Worm (Caenorhabditis elegans) whole organism, L4 larva: ENCODE results near the gene srv-2.
A peak's percentile ranks its signal among the peaks of the same experiment; 100 is the strongest.

ENCODE experiments used
- F37D6.2 ChIP-seq: sonication (generic microtip); optimal IDR thresholded peaks from 2 replicates; lab custom pipeline; 2016; ENCODE audit warnings: mild to moderate bottlenecking, missing genetic modification characterization, missing compliant biosample characterization
- F49E8.2 ChIP-seq: sonication (generic microtip); optimal IDR thresholded peaks from 2 replicates; lab custom pipeline; 2016; ENCODE audit warnings: missing compliant biosample characterization, mild to moderate bottlenecking, missing genetic modification characterization, borderline replicate concordance
- R02D3.7 ChIP-seq: fragments of 150-350 bp; sonication (generic microtip); optimal IDR thresholded peaks from 3 replicates; lab custom pipeline; 2014; ENCODE audit warnings: missing biosample characterization, missing genetic modification characterization
- T26A8.4 ChIP-seq: fragments of 200-800 bp; sonication (Bioruptor generic); IDR thresholded peaks from 2 replicates; pipeline ENCODE4 v1.3.6; 2022; ENCODE audit warnings: missing genetic modification characterization, missing compliant biosample characterization
- Y105C5A.15 ChIP-seq: fragments of 200-800 bp; sonication (Bioruptor generic); IDR thresholded peaks from 2 replicates; pipeline ENCODE4 v1.3.6; 2022; ENCODE audit warnings: missing genetic modification characterization, missing compliant biosample characterization
- ZK337.2 ChIP-seq: fragments of 200-800 bp; sonication (Bioruptor generic); IDR thresholded peaks from 2 replicates; pipeline ENCODE4 v1.3.6; 2022; ENCODE audit warnings: missing genetic modification reagents, missing genetic modification characterization, missing compliant biosample characterization
- arid-1 ChIP-seq: fragments of 200-800 bp; sonication (Bioruptor generic); conservative IDR thresholded peaks from 2 replicates; pipeline ENCODE4 v1.3.6; 2022; ENCODE audit warnings: missing genetic modification reagents, missing genetic modification characterization, missing compliant biosample characterization
- ceh-20 ChIP-seq: fragments of 200-800 bp; sonication (Bioruptor generic); IDR thresholded peaks from 2 replicates; pipeline ENCODE4 v1.3.6; 2022; ENCODE audit warnings: missing genetic modification reagents, missing genetic modification characterization, missing compliant biosample characterization
- ceh-28 ChIP-seq: fragments of 150-350 bp; optimal IDR thresholded peaks from 2 replicates; lab custom pipeline; 2014; ENCODE audit warnings: missing biosample characterization, missing genetic modification reagents, missing genetic modification characterization
- ceh-44 ChIP-seq: fragments of 200-800 bp; sonication (Bioruptor generic); IDR thresholded peaks from 2 replicates; pipeline ENCODE4 v1.3.6; 2022; ENCODE audit warnings: missing genetic modification reagents, missing genetic modification characterization, missing compliant biosample characterization
- ceh-82 ChIP-seq: sonication (generic microtip); optimal IDR thresholded peaks from 2 replicates; lab custom pipeline; 2017; ENCODE audit warnings: missing biosample characterization, missing genetic modification characterization
- ctbp-1 ChIP-seq: fragments of 200-800 bp; sonication (Bioruptor generic); IDR thresholded peaks from 2 replicates; pipeline ENCODE4 v1.3.6; 2022; ENCODE audit warnings: missing genetic modification reagents, missing genetic modification characterization, missing compliant biosample characterization
- dmd-6 ChIP-seq: fragments of 200-800 bp; sonication (Bioruptor generic); IDR thresholded peaks from 2 replicates; pipeline ENCODE4 v1.3.6; 2022; ENCODE audit warnings: missing genetic modification reagents, missing genetic modification characterization, missing compliant biosample characterization
- egl-27 ChIP-seq: sonication (generic microtip); optimal IDR thresholded peaks from 3 replicates; lab custom pipeline; 2017; ENCODE audit warnings: missing biosample characterization, missing genetic modification reagents, missing genetic modification characterization
- fos-1 ChIP-seq: fragments of 150-350 bp; optimal IDR thresholded peaks from 2 replicates; lab custom pipeline; 2014; ENCODE audit warnings: missing biosample characterization, missing genetic modification characterization
- hif-1 ChIP-seq, 2 experiments: sonication (generic microtip); optimal IDR thresholded peaks; 2 replicates each; lab custom pipeline; 2016 to 2017; ENCODE audit warnings: missing compliant biosample characterization in 2 of 2, missing genetic modification characterization in 2 of 2, missing genetic modification reagents in 2 of 2, missing genotype in 2 of 2, mild to moderate bottlenecking in 1 of 2
- hmg-1.1 ChIP-seq: fragments of 200-800 bp; sonication (Bioruptor generic); IDR thresholded peaks from 2 replicates; pipeline ENCODE4 v1.3.6; 2022; ENCODE audit warnings: missing genetic modification reagents, missing genetic modification characterization, missing compliant biosample characterization
- jun-1 ChIP-seq: fragments of 150-350 bp; optimal IDR thresholded peaks from 2 replicates; lab custom pipeline; 2014; ENCODE audit warnings: missing biosample characterization, missing genetic modification reagents, missing genetic modification characterization
- lim-7 ChIP-seq: fragments of 200-800 bp; sonication (Bioruptor generic); IDR thresholded peaks from 2 replicates; pipeline ENCODE4 v1.3.6; 2022; ENCODE audit warnings: missing genetic modification characterization, missing compliant biosample characterization
- lin-29 ChIP-seq: fragments of 200-800 bp; sonication (Bioruptor generic); IDR thresholded peaks from 2 replicates; pipeline ENCODE4 v1.3.6; 2022; ENCODE audit warnings: missing genetic modification reagents, missing genetic modification characterization, missing compliant biosample characterization
- lin-38 ChIP-seq: fragments of 200-800 bp; sonication (Bioruptor generic); IDR thresholded peaks from 2 replicates; pipeline ENCODE4 v1.3.6; 2022; ENCODE audit warnings: missing genetic modification reagents, missing genetic modification characterization, missing compliant biosample characterization
- lin-39 ChIP-seq: fragments of 150-350 bp; optimal IDR thresholded peaks from 2 replicates; lab custom pipeline; 2014; ENCODE audit warnings: missing biosample characterization, missing genetic modification reagents, missing genetic modification characterization
- lir-3 ChIP-seq: sonication (generic microtip); optimal IDR thresholded peaks from 2 replicates; lab custom pipeline; 2016; ENCODE audit warnings: mild to moderate bottlenecking, missing genetic modification characterization, missing compliant biosample characterization
- mdt-29 ChIP-seq: fragments of 200-800 bp; sonication (Bioruptor generic); IDR thresholded peaks from 2 replicates; pipeline ENCODE4 v1.3.6; 2022; ENCODE audit warnings: missing genetic modification reagents, missing genetic modification characterization, missing compliant biosample characterization
- mes-2 ChIP-seq: sonication (generic microtip); optimal IDR thresholded peaks from 2 replicates; lab custom pipeline; 2016; ENCODE audit warnings: missing genotype, mild to moderate bottlenecking, missing genetic modification characterization, missing compliant biosample characterization; ENCODE audit not compliant: poor library complexity, severe bottlenecking
- mxl-2 ChIP-seq: fragments of 200-800 bp; sonication (Bioruptor generic); conservative IDR thresholded peaks from 2 replicates; pipeline ENCODE4 v1.3.6; 2022; ENCODE audit warnings: missing genetic modification reagents, missing genetic modification characterization, missing compliant biosample characterization
- nhr-10 ChIP-seq: fragments of 150-350 bp; optimal IDR thresholded peaks from 2 replicates; lab custom pipeline; 2014; ENCODE audit warnings: missing biosample characterization, missing genetic modification characterization
- nhr-102 ChIP-seq: sonication (generic microtip); optimal IDR thresholded peaks from 2 replicates; lab custom pipeline; 2016; ENCODE audit warnings: mild to moderate bottlenecking, missing genetic modification characterization, moderate library complexity, missing compliant biosample characterization
- nhr-11 ChIP-seq: fragments of 150-350 bp; optimal IDR thresholded peaks from 2 replicates; lab custom pipeline; 2014; ENCODE audit warnings: missing biosample characterization, missing genetic modification characterization
- nhr-25 ChIP-seq: sonication (generic microtip); optimal IDR thresholded peaks from 2 replicates; lab custom pipeline; 2017; ENCODE audit warnings: missing genetic modification characterization, mild to moderate bottlenecking, missing compliant biosample characterization, antibody characterized with exemption, moderate library complexity, borderline replicate concordance; ENCODE audit not compliant: insufficient read depth
- nhr-28 ChIP-seq: fragments of 150-350 bp; optimal IDR thresholded peaks from 2 replicates; lab custom pipeline; 2014; ENCODE audit warnings: missing biosample characterization, missing genetic modification characterization
- nhr-42 ChIP-seq: fragments of 200-800 bp; sonication (Bioruptor generic); IDR thresholded peaks from 2 replicates; pipeline ENCODE4 v1.3.6; 2022; ENCODE audit warnings: missing genetic modification characterization, missing compliant biosample characterization
- nhr-48 ChIP-seq: sonication (generic microtip); optimal IDR thresholded peaks from 2 replicates; lab custom pipeline; 2016; ENCODE audit warnings: mild to moderate bottlenecking, missing genetic modification characterization, missing compliant biosample characterization
- nhr-6 ChIP-seq: fragments of 150-350 bp; optimal IDR thresholded peaks from 2 replicates; lab custom pipeline; 2014; ENCODE audit warnings: missing biosample characterization, missing genetic modification characterization
- nhr-76 ChIP-seq: fragments of 150-350 bp; optimal IDR thresholded peaks from 2 replicates; lab custom pipeline; 2014; ENCODE audit warnings: missing biosample characterization, missing genetic modification characterization
- pha-4 ChIP-seq, 2 experiments: fragments of 150-350 bp in 1 of 2; fragments of 200-800 bp in 1 of 2; sonication (Bioruptor generic) in 1 of 2; IDR thresholded peaks in 1 of 2; optimal IDR thresholded peaks in 1 of 2; 2 replicates each; pipeline versions ENCODE4 v1.3.6 to Lab custom; 2014 to 2022; ENCODE audit warnings: missing genetic modification characterization in 2 of 2, missing genetic modification reagents in 2 of 2, missing biosample characterization in 1 of 2, missing compliant biosample characterization in 1 of 2
- php-3 ChIP-seq: fragments of 200-800 bp; sonication (Bioruptor generic); IDR thresholded peaks from 2 replicates; pipeline ENCODE4 v1.3.6; 2022; ENCODE audit warnings: missing genetic modification reagents, missing genetic modification characterization, missing compliant biosample characterization
- rbr-2 ChIP-seq: sonication (generic microtip); optimal IDR thresholded peaks from 2 replicates; lab custom pipeline; 2016; ENCODE audit warnings: missing genotype, missing genetic modification characterization, missing compliant biosample characterization
- saeg-2 ChIP-seq: fragments of 200-800 bp; sonication (Bioruptor generic); IDR thresholded peaks from 2 replicates; pipeline ENCODE4 v1.3.6; 2022; ENCODE audit warnings: missing genetic modification reagents, missing genetic modification characterization, missing compliant biosample characterization
- sdz-12 ChIP-seq: fragments of 200-800 bp; sonication (Bioruptor generic); optimal IDR thresholded peaks from 2 replicates; lab custom pipeline; 2018; ENCODE audit warnings: mild to moderate bottlenecking, missing genetic modification characterization, missing compliant biosample characterization
- set-16 ChIP-seq: fragments of 200-800 bp; sonication (Bioruptor generic); IDR thresholded peaks from 2 replicates; pipeline ENCODE4 v1.3.6; 2022; ENCODE audit warnings: missing genetic modification reagents, missing genetic modification characterization, missing compliant biosample characterization
- skn-1 ChIP-seq: fragments of 150-350 bp; optimal IDR thresholded peaks from 2 replicates; lab custom pipeline; 2014; ENCODE audit warnings: missing biosample characterization, missing genetic modification characterization
- snpc-1.2 ChIP-seq: fragments of 200-800 bp; sonication (Bioruptor generic); IDR thresholded peaks from 2 replicates; pipeline ENCODE4 v1.3.6; 2022; ENCODE audit warnings: missing genetic modification reagents, missing genetic modification characterization, missing compliant biosample characterization
- snpc-4 ChIP-seq: fragments of 150-350 bp; optimal IDR thresholded peaks from 2 replicates; lab custom pipeline; 2014; ENCODE audit warnings: missing biosample characterization, missing genetic modification characterization
- tra-1 ChIP-seq: fragments of 200-800 bp; sonication (Bioruptor generic); IDR thresholded peaks from 2 replicates; pipeline ENCODE4 v1.3.6; 2022; ENCODE audit warnings: missing genetic modification reagents, missing genetic modification characterization, missing compliant biosample characterization
- unc-39 ChIP-seq: sonication (generic microtip); optimal IDR thresholded peaks from 2 replicates; lab custom pipeline; 2017; ENCODE audit warnings: missing biosample characterization, missing genetic modification characterization
- vab-7 ChIP-seq: fragments of 200-800 bp; sonication (Bioruptor generic); IDR thresholded peaks from 2 replicates; pipeline ENCODE4 v1.3.6; 2022; ENCODE audit warnings: missing genetic modification reagents, missing genetic modification characterization, missing compliant biosample characterization
- zfp-3 ChIP-seq: fragments of 200-800 bp; sonication (Bioruptor generic); conservative IDR thresholded peaks from 2 replicates; pipeline ENCODE4 v1.3.6; 2022; ENCODE audit warnings: missing genetic modification reagents, missing genetic modification characterization, missing compliant biosample characterization
- ztf-11 ChIP-seq: fragments of 150-350 bp; optimal IDR thresholded peaks from 2 replicates; lab custom pipeline; 2014; ENCODE audit warnings: missing biosample characterization, missing genetic modification characterization

Gene srv-2

DNA sequence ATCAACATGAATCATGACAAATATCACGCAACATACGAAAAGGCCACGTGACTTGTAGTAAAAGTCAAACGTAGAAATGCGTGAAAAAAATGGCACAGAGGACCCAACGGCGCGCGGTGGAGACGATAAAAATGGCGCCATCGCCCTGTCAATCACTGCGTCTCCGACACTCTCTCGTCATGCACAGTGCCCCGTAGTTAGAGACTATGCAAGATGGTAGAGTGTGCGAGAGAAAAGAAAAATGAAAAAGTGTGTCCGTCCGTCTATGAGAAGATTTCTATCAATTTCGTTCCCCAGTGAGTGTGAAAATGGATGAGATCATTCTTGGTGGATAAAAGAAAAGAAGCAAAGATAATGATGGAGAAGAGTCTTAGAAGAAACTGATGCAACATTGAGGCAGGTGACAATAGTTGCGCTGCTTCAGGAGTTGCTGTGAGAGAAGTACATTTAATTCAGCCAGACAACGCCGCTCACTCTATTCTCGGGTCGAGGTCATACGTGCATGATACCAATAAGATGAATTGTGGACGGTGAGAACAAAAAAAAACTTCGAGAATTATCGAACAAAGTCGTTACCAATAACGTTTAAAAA, 46.5 kb downstream of the srv-2 start:
- TF ChIP-seq snpc-1.2 (GFP tag; lab: Robert Waterston, UW) (no peak), ceh-82 (no peak), nhr-48 (tag; lab: Kevin White, UChicago) (peak; percentile 69), mxl-2 (0 out of 2 replicates have a peak, but pooled peaks have one; percentile 8), nhr-11 (tag; lab: Kevin White, UChicago) (peak; percentile 82), set-16 (GFP tag; lab: Robert Waterston, UW) (no peak), rbr-2 (tag; lab: Kevin White, UChicago) (no peak), ctbp-1 (GFP tag; lab: Robert Waterston, UW) (0 out of 2 replicates have a peak, but pooled peaks have one; percentile 45), F49E8.2 (tag; lab: Kevin White, UChicago) (no peak), fos-1 (tag; lab: Kevin White, UChicago) (no peak), nhr-10 (tag; lab: Kevin White, UChicago) (peak; percentile 79), nhr-28 (tag; lab: Kevin White, UChicago) (peak; percentile 73), mdt-29 (GFP tag; lab: Robert Waterston, UW) (peak; percentile 85), snpc-4 (no peak), hif-1 (tag; optimal IDR thresholded peaks at IDR 0.05; lab: Kevin White, UChicago) (peak in 1 of 2 experiments; percentile 49), nhr-76 (tag; lab: Kevin White, UChicago) (no peak), lir-3 (tag; lab: Kevin White, UChicago) (no peak), vab-7 (GFP tag; lab: Robert Waterston, UW) (0 out of 2 replicates have a peak, but pooled peaks have one; percentile 23), ZK337.2 (GFP tag; lab: Robert Waterston, UW) (no peak), T26A8.4 (GFP tag; lab: Robert Waterston, UW) (no peak), mes-2 (peak; percentile 48), zfp-3 (GFP tag; lab: Robert Waterston, UW) (peak; percentile 31), lin-39 (no peak), hmg-1.1 (GFP tag; lab: Robert Waterston, UW) (peak; percentile 57; the same call in 1 of the 2 replicates), skn-1 (tag; lab: Kevin White, UChicago) (no peak), lin-38 (peak; percentile 48), nhr-42 (no peak), saeg-2 (peak; percentile 70), nhr-6 (no peak), lin-29 (no peak; the same call in 1 of the 2 replicates), php-3 (peak; percentile 67), ceh-20 (GFP tag; lab: Robert Waterston, UW) (peak; percentile 14; the same call in 1 of the 2 replicates), ceh-28 (tag; lab: Kevin White, UChicago) (no peak), jun-1 (tag; lab: Kevin White, UChicago) (no peak), arid-1 (GFP tag; lab: Robert Waterston, UW) (no peak; the same call in 1 of the 2 replicates), ztf-11 (no peak), R02D3.7 (tag; lab: Kevin White, UChicago) (no peak), unc-39 (tag; lab: Kevin White, UChicago) (no peak), ceh-44 (no peak), nhr-25 (tag; lab: Kevin White, UChicago) (peak; percentile 40), Y105C5A.15 (GFP tag; lab: Robert Waterston, UW) (0 out of 2 replicates have a peak, but pooled peaks have one; percentile 13), pha-4 (GFP tag; IDR thresholded peaks at IDR 0.05; lab: Robert Waterston, UW) (no peak), pha-4 (tag; optimal IDR thresholded peaks at IDR 0.05; lab: Kevin White, UChicago) (no peak), nhr-102 (tag; lab: Kevin White, UChicago) (peak; percentile 40), egl-27 (tag; lab: Kevin White, UChicago) (no peak), sdz-12 (GFP tag; lab: Kevin White, UChicago) (no peak), lim-7 (GFP tag; lab: Robert Waterston, UW) (no peak), F37D6.2 (tag; lab: Kevin White, UChicago) (no peak), tra-1 (GFP tag; lab: Robert Waterston, UW) (peak; percentile 56), dmd-6 (GFP tag; lab: Robert Waterston, UW) (peak; percentile 85)
